Worm (Caenorhabditis elegans): ENCODE measurements around the gene Y48G9A.7.

- TF ChIP-seq ceh-9 (tag; optimal IDR thresholded peaks at IDR 0.05), result no peak
- no peak for TF ChIP-seq lin-11 (tag; optimal IDR thresholded peaks at IDR 0.05)
Measured at ce11 chrIII:2110249-2110648, at the start of gene Y48G9A.7.

All from whole organism, late embryonic.